Worm (Caenorhabditis elegans) whole organism, early embryonic: ENCODE results near the gene rab-7.

Source experiments
- F13C5.2 ChIP-seq: sonication (generic microtip); optimal IDR thresholded peaks from 2 replicates; lab custom pipeline; 2017; ENCODE audit warnings: mild to moderate bottlenecking, missing genetic modification characterization, inconsistent platforms, missing compliant biosample characterization
- ama-1 ChIP-seq: fragments of 150-350 bp; optimal IDR thresholded peaks from 2 replicates; lab custom pipeline; 2014
- ceh-13 ChIP-seq: fragments of 200-800 bp; sonication (Bioruptor generic); optimal IDR thresholded peaks from 2 replicates; lab custom pipeline; 2018; ENCODE audit warnings: mild to moderate bottlenecking, missing genetic modification characterization, missing compliant biosample characterization
- ceh-36 ChIP-seq: sonication (generic microtip); optimal IDR thresholded peaks from 2 replicates; lab custom pipeline; 2016; ENCODE audit warnings: missing genetic modification characterization, inconsistent platforms, missing compliant biosample characterization
- flt-1 ChIP-seq: fragments of 200-800 bp; sonication (Bioruptor generic); IDR thresholded peaks from 2 replicates; pipeline ENCODE4 v1.3.6; 2022; ENCODE audit warnings: missing genetic modification characterization, missing compliant biosample characterization
- hmbx-1 ChIP-seq: sonication (generic microtip); optimal IDR thresholded peaks from 2 replicates; lab custom pipeline; 2016; ENCODE audit warnings: mild to moderate bottlenecking, missing genetic modification characterization, missing compliant biosample characterization
- tbx-11 ChIP-seq: fragments of 200-800 bp; sonication (Bioruptor generic); IDR thresholded peaks from 2 replicates; pipeline ENCODE4 v1.3.6; 2022; ENCODE audit warnings: missing genetic modification characterization, missing compliant biosample characterization
- tra-4 ChIP-seq: sonication (generic microtip); optimal IDR thresholded peaks from 2 replicates; lab custom pipeline; 2017; ENCODE audit warnings: missing genetic modification characterization, missing compliant biosample characterization

ce11 chrII:11976727-11977259 is 10.1 kb upstream of the rab-7 start:
- TF ChIP-seq tra-4 (tag; lab: Kevin White, UChicago), result no peak
- no peak for TF ChIP-seq ama-1
- no peak for TF ChIP-seq hmbx-1
- TF ChIP-seq flt-1 (GFP tag; lab: Robert Waterston, UW), result no peak
- TF ChIP-seq F13C5.2 (tag; lab: Kevin White, UChicago), result no peak
- TF ChIP-seq ceh-13 (GFP tag; lab: Kevin White, UChicago), result no peak
- no peak for TF ChIP-seq tbx-11
- TF ChIP-seq ceh-36 (tag; lab: Kevin White, UChicago), result no peak
